Fruit fly (Drosophila melanogaster) whole organism, embryonic: ENCODE results near the gene Takl1.

Experiments
- Abd-B ChIP-seq: fragments of 200-800 bp; sonication (Bioruptor generic); optimal IDR thresholded peaks from 2 replicates; lab custom pipeline; 2018; ENCODE audit warnings: missing biosample characterization, mild to moderate bottlenecking, missing genetic modification characterization, moderate library complexity
- Bteb2 ChIP-seq: fragments of 200-800 bp; sonication (Bioruptor generic); optimal IDR thresholded peaks from 2 replicates; lab custom pipeline; 2016; ENCODE audit warnings: missing biosample characterization, missing genetic modification characterization
- CG10431 ChIP-seq: fragments of 200-800 bp; sonication (Bioruptor generic); optimal IDR thresholded peaks from 3 replicates; lab custom pipeline; 2018; ENCODE audit warnings: missing biosample characterization, mild to moderate bottlenecking, missing genetic modification characterization
- CG11456 ChIP-seq: fragments of 200-800 bp; sonication (Bioruptor generic); IDR thresholded peaks from 3 replicates; pipeline ENCODE4 v1.3.6; 2022; ENCODE audit warnings: missing biosample characterization, missing genetic modification characterization
- CG13424 ChIP-seq: fragments of 200-800 bp; sonication (Bioruptor generic); optimal IDR thresholded peaks from 2 replicates; lab custom pipeline; 2019; ENCODE audit warnings: missing biosample characterization, mild to moderate bottlenecking, missing genetic modification characterization, moderate library complexity
- CG13624 ChIP-seq: fragments of 200-800 bp; sonication (Bioruptor generic); optimal IDR thresholded peaks from 2 replicates; lab custom pipeline; 2016; ENCODE audit warnings: missing biosample characterization, missing genetic modification characterization
- CG14860 ChIP-seq: fragments of 200-800 bp; sonication (Bioruptor generic); IDR thresholded peaks from 3 replicates; pipeline ENCODE4 v1.3.6; 2022; ENCODE audit warnings: missing biosample characterization, missing genetic modification characterization; ENCODE audit not compliant: partially characterized antibody
- CG16813 ChIP-seq: fragments of 200-800 bp; sonication (Bioruptor generic); IDR thresholded peaks from 3 replicates; pipeline ENCODE4 v1.3.6; 2022; ENCODE audit warnings: missing biosample characterization, missing genetic modification characterization; ENCODE audit not compliant: partially characterized antibody
- CG17912 ChIP-seq: fragments of 200-800 bp; sonication (Bioruptor generic); optimal IDR thresholded peaks from 2 replicates; lab custom pipeline; 2018; ENCODE audit warnings: missing biosample characterization, mild to moderate bottlenecking, missing genetic modification characterization
- CG2678 ChIP-seq: fragments of 200-800 bp; sonication (Bioruptor generic); optimal IDR thresholded peaks from 3 replicates; lab custom pipeline; 2019; ENCODE audit warnings: missing biosample characterization, mild to moderate bottlenecking, missing genetic modification characterization, moderate library complexity
- CG3281 ChIP-seq: fragments of 200-800 bp; sonication (Bioruptor generic); optimal IDR thresholded peaks from 3 replicates; lab custom pipeline; 2017; ENCODE audit warnings: missing biosample characterization, mild to moderate bottlenecking, missing genetic modification characterization
- CG33213 ChIP-seq: fragments of 200-800 bp; sonication (Bioruptor generic); optimal IDR thresholded peaks from 3 replicates; lab custom pipeline; 2016; ENCODE audit warnings: missing biosample characterization, missing genetic modification characterization
- CG34224 ChIP-seq: fragments of 200-800 bp; sonication (Bioruptor generic); IDR thresholded peaks from 3 replicates; pipeline ENCODE4 v1.3.6; 2022; ENCODE audit warnings: missing biosample characterization, missing genetic modification characterization; ENCODE audit not compliant: partially characterized antibody
- CG34422 ChIP-seq: fragments of 200-800 bp; sonication (Bioruptor generic); IDR thresholded peaks from 3 replicates; pipeline ENCODE4 v1.3.6; 2022; ENCODE audit warnings: missing biosample characterization, missing genetic modification characterization
- CG4617 ChIP-seq: fragments of 200-800 bp; sonication (Bioruptor generic); optimal IDR thresholded peaks from 3 replicates; lab custom pipeline; 2016; ENCODE audit warnings: missing biosample characterization, missing genetic modification characterization, borderline replicate concordance
- CG6689 ChIP-seq: fragments of 200-800 bp; sonication (Bioruptor generic); IDR thresholded peaks from 2 replicates; pipeline ENCODE4 v1.3.6; 2022; ENCODE audit warnings: missing biosample characterization, missing genetic modification characterization
- CG6765 ChIP-seq: fragments of 200-800 bp; sonication (Bioruptor generic); optimal IDR thresholded peaks from 3 replicates; lab custom pipeline; 2017; ENCODE audit warnings: missing biosample characterization, mild to moderate bottlenecking, missing genetic modification characterization
- CG9609 ChIP-seq: fragments of 200-800 bp; sonication (Bioruptor generic); optimal IDR thresholded peaks from 3 replicates; lab custom pipeline; 2016; ENCODE audit warnings: missing biosample characterization, missing genetic modification characterization
- CrebB ChIP-seq: fragments of 200-800 bp; sonication (Bioruptor generic); optimal IDR thresholded peaks from 3 replicates; lab custom pipeline; 2018; ENCODE audit warnings: missing biosample characterization, mild to moderate bottlenecking, missing genetic modification characterization
- D19B ChIP-seq: fragments of 200-800 bp; sonication (Bioruptor generic); optimal IDR thresholded peaks from 2 replicates; lab custom pipeline; 2017; ENCODE audit warnings: missing biosample characterization, mild to moderate bottlenecking, missing genetic modification characterization
- Ets97D ChIP-seq: fragments of 200-800 bp; sonication (Bioruptor generic); optimal IDR thresholded peaks from 3 replicates; lab custom pipeline; 2016; ENCODE audit warnings: missing biosample characterization, missing genetic modification characterization
- Fer2 ChIP-seq: fragments of 200-800 bp; sonication (Bioruptor generic); optimal IDR thresholded peaks from 2 replicates; lab custom pipeline; 2018; ENCODE audit warnings: missing biosample characterization, mild to moderate bottlenecking, missing genetic modification characterization, moderate library complexity
- HLHmδ ChIP-seq: fragments of 200-800 bp; sonication (Bioruptor generic); optimal IDR thresholded peaks from 2 replicates; lab custom pipeline; 2018; ENCODE audit warnings: missing biosample characterization, mild to moderate bottlenecking, missing genetic modification characterization, moderate library complexity
- Hmr ChIP-seq: fragments of 200-800 bp; sonication (Bioruptor generic); optimal IDR thresholded peaks from 3 replicates; lab custom pipeline; 2017; ENCODE audit warnings: mild to moderate bottlenecking, missing biosample characterization, missing genetic modification reagents, missing genetic modification characterization
- Hr51 ChIP-seq, 2 experiments: fragments of 200-800 bp; sonication (Bioruptor generic); optimal IDR thresholded peaks; 2 replicates in 1 of 2; 3 replicates in 1 of 2; lab custom pipeline; 2016 to 2018; ENCODE audit warnings: missing biosample characterization in 2 of 2, missing genetic modification characterization in 2 of 2, mild to moderate bottlenecking in 1 of 2, moderate library complexity in 1 of 2
- Lim3 ChIP-seq: fragments of 200-800 bp; sonication (Bioruptor generic); IDR thresholded peaks from 2 replicates; pipeline ENCODE4 v1.3.6; 2022; ENCODE audit warnings: missing biosample characterization, missing genetic modification characterization
- Meics ChIP-seq: fragments of 200-800 bp; sonication (Bioruptor generic); optimal IDR thresholded peaks from 2 replicates; lab custom pipeline; 2017; ENCODE audit warnings: missing biosample characterization, mild to moderate bottlenecking, missing genetic modification characterization
- Myb ChIP-seq: fragments of 200-800 bp; sonication (Bioruptor generic); optimal IDR thresholded peaks from 2 replicates; lab custom pipeline; 2016; ENCODE audit warnings: missing biosample characterization, missing genetic modification characterization
- Neu2 ChIP-seq: fragments of 200-800 bp; sonication (Bioruptor generic); optimal IDR thresholded peaks from 3 replicates; lab custom pipeline; 2016; ENCODE audit warnings: missing biosample characterization, missing genetic modification characterization, borderline replicate concordance
- Nf-YB ChIP-seq: fragments of 200-800 bp; sonication (Bioruptor generic); optimal IDR thresholded peaks from 3 replicates; lab custom pipeline; 2019; ENCODE audit warnings: missing biosample characterization, mild to moderate bottlenecking, missing genetic modification characterization, moderate library complexity
- Opbp ChIP-seq: fragments of 200-800 bp; sonication (Bioruptor generic); IDR thresholded peaks from 3 replicates; pipeline ENCODE4 v1.3.6; 2022; ENCODE audit warnings: missing biosample characterization, missing genetic modification characterization; ENCODE audit not compliant: partially characterized antibody
- Side ChIP-seq: fragments of 200-800 bp; sonication (Bioruptor generic); optimal IDR thresholded peaks from 2 replicates; lab custom pipeline; 2016; ENCODE audit warnings: missing biosample characterization, missing genetic modification characterization
- aop ChIP-seq: fragments of 200-800 bp; sonication (Bioruptor generic); IDR thresholded peaks from 2 replicates; pipeline ENCODE4 v1.3.6; 2022; ENCODE audit warnings: missing biosample characterization, missing genetic modification characterization
- crc ChIP-seq: fragments of 200-800 bp; sonication (Bioruptor generic); optimal IDR thresholded peaks from 2 replicates; lab custom pipeline; 2016; ENCODE audit warnings: missing biosample characterization, missing genetic modification characterization
- dm ChIP-seq: fragments of 200-800 bp; sonication (Bioruptor generic); optimal IDR thresholded peaks from 3 replicates; lab custom pipeline; 2016; ENCODE audit warnings: missing biosample characterization, missing genetic modification characterization
- fd3F ChIP-seq: fragments of 200-800 bp; sonication (Bioruptor generic); optimal IDR thresholded peaks from 2 replicates; lab custom pipeline; 2018; ENCODE audit warnings: missing biosample characterization, mild to moderate bottlenecking, missing genetic modification characterization, moderate library complexity
- gsb-n ChIP-seq: fragments of 200-800 bp; sonication (Bioruptor generic); optimal IDR thresholded peaks from 3 replicates; lab custom pipeline; 2018; ENCODE audit warnings: missing biosample characterization, mild to moderate bottlenecking, missing genetic modification characterization
- ken ChIP-seq: fragments of 200-800 bp; sonication (Bioruptor generic); IDR thresholded peaks from 3 replicates; pipeline ENCODE4 v1.3.6; 2022; ENCODE audit warnings: missing biosample characterization, missing genetic modification characterization
- kni ChIP-seq: fragments of 200-800 bp; sonication (Bioruptor generic); optimal IDR thresholded peaks from 3 replicates; lab custom pipeline; 2017; ENCODE audit warnings: mild to moderate bottlenecking, missing biosample characterization, missing genetic modification reagents, missing genetic modification characterization
- nau ChIP-seq: fragments of 200-800 bp; sonication (Bioruptor generic); optimal IDR thresholded peaks from 3 replicates; lab custom pipeline; 2017; ENCODE audit warnings: missing biosample characterization, mild to moderate bottlenecking, missing genetic modification characterization, missing genetic modification reagents
- nerfin-2 ChIP-seq: fragments of 200-800 bp; sonication (Bioruptor generic); IDR thresholded peaks from 2 replicates; pipeline ENCODE4 v1.3.6; 2022; ENCODE audit warnings: missing biosample characterization, missing genetic modification characterization; ENCODE audit not compliant: partially characterized antibody
- salm ChIP-seq: fragments of 200-800 bp; sonication (Bioruptor generic); optimal IDR thresholded peaks from 2 replicates; lab custom pipeline; 2018; ENCODE audit warnings: missing biosample characterization, mild to moderate bottlenecking, missing genetic modification characterization
- slou ChIP-seq: fragments of 200-800 bp; sonication (Bioruptor generic); optimal IDR thresholded peaks from 3 replicates; lab custom pipeline; 2016; ENCODE audit warnings: missing biosample characterization, missing genetic modification characterization
- sr ChIP-seq: fragments of 200-800 bp; sonication (Bioruptor generic); IDR thresholded peaks from 3 replicates; pipeline ENCODE4 v1.3.6; 2022; ENCODE audit warnings: missing biosample characterization, missing genetic modification characterization
- ssp ChIP-seq: fragments of 200-800 bp; sonication (Bioruptor generic); IDR thresholded peaks from 2 replicates; pipeline ENCODE4 v1.3.6; 2022; ENCODE audit warnings: missing biosample characterization, missing genetic modification characterization
- tll ChIP-seq, 2 experiments: fragments of 200-800 bp in 1 of 2; fragments of >200 bp in 1 of 2; sonication (Bioruptor generic) in 1 of 2; optimal IDR thresholded peaks; 2 replicates each; lab custom pipeline; 2017 to 2019; ENCODE audit warnings: missing biosample characterization in 2 of 2, missing genetic modification characterization in 2 of 2, mild to moderate bottlenecking in 1 of 2, moderate library complexity in 1 of 2
- tx ChIP-seq: fragments of 200-800 bp; sonication (Bioruptor generic); optimal IDR thresholded peaks from 2 replicates; lab custom pipeline; 2016; ENCODE audit warnings: missing biosample characterization, missing genetic modification characterization
- usp ChIP-seq: fragments of >200 bp; optimal IDR thresholded peaks from 2 replicates; lab custom pipeline; 2017; ENCODE audit warnings: missing biosample characterization, missing genetic modification characterization

Takl1 gene

dm6 chr3R:20821815-20822375 lies 49.5 kb upstream of the Takl1 start, which contains the start of the genes CG17271 and RpS20 (continued):
- TF ChIP-seq CG10431 (GFP tag; lab: Kevin White, UChicago) (peak; percentile 80), gsb-n (peak; percentile 85), Bteb2 (GFP tag; lab: Kevin White, UChicago) (peak; percentile 92), Abd-B (GFP tag; lab: Kevin White, UChicago) (peak; percentile 89), CG2678 (peak; percentile 89), CG34224 (GFP tag; lab: Robert Waterston, UW) (no peak), CG17912 (GFP tag; lab: Kevin White, UChicago) (peak; percentile 55), Lim3 (GFP tag; lab: Robert Waterston, UW) (0 out of 2 replicates have a peak, but pooled peaks have one; percentile 59), slou (GFP tag; lab: Kevin White, UChicago) (peak; percentile 80), nau (GFP tag; lab: Kevin White, UChicago) (peak; percentile 82), CG9609 (peak; percentile 94), Nf-YB (GFP tag; lab: Kevin White, UChicago) (peak; percentile 68), salm (tag; lab: Kevin White, UChicago) (peak; percentile 62), CG6689 (GFP tag; lab: Robert Waterston, UW) (peak; percentile 93), CG13624 (GFP tag; lab: Kevin White, UChicago) (peak; percentile 97), Side (GFP tag; lab: Kevin White, UChicago) (peak; percentile 97), CG6765 (peak; percentile 84), CG11456 (GFP tag; lab: Robert Waterston, UW) (peak; percentile 91), kni (GFP tag; lab: Kevin White, UChicago) (peak; percentile 63), CG16813 (GFP tag; lab: Robert Waterston, UW) (no peak), dm (GFP tag; lab: Kevin White, UChicago) (peak; percentile 93), usp (no peak), ssp (peak; percentile 92), Meics (GFP tag; lab: Kevin White, UChicago) (peak; percentile 88), fd3F (peak; percentile 72), Hr51 (GFP tag; optimal IDR thresholded peaks at IDR 0.05; lab: Kevin White, UChicago) (peak; percentile 85 to 92), D19B (GFP tag; lab: Kevin White, UChicago) (peak; percentile 75), CrebB (tag; lab: Kevin White, UChicago) (peak; percentile 68), crc (GFP tag; lab: Kevin White, UChicago) (peak; percentile 94), CG13424 (tag; lab: Kevin White, UChicago) (peak; percentile 94), Fer2 (tag; lab: Kevin White, UChicago) (peak; percentile 85), Neu2 (GFP tag; lab: Kevin White, UChicago) (peak; percentile 77), CG14860 (GFP tag; lab: Robert Waterston, UW) (no peak), ken (GFP tag; lab: Robert Waterston, UW) (peak; percentile 89), Hmr (GFP tag; lab: Kevin White, UChicago) (peak; percentile 93), CG34422 (GFP tag; lab: Robert Waterston, UW) (peak; percentile 89), Myb (peak; percentile 83), tx (GFP tag; lab: Kevin White, UChicago) (peak; percentile 95), CG33213 (GFP tag; lab: Kevin White, UChicago) (peak; percentile 96), aop (GFP tag; lab: Robert Waterston, UW) (peak; percentile 76; the same call in 1 of the 2 replicates), CG4617 (GFP tag; lab: Kevin White, UChicago) (peak; percentile 85), Ets97D (GFP tag; lab: Kevin White, UChicago) (peak; percentile 96), HLHmδ (GFP tag; lab: Kevin White, UChicago) (peak; percentile 7), tll (GFP tag; optimal IDR thresholded peaks at IDR 0.05; lab: Kevin White, UChicago) (peak; percentile 14 to 67), sr (GFP tag; lab: Robert Waterston, UW) (0 out of 3 replicates have a peak, but pooled peaks have one; percentile 5), nerfin-2 (GFP tag; lab: Robert Waterston, UW) (no peak), Opbp (peak; percentile 26; the same call in 1 of the 3 replicates), CG3281 (GFP tag; lab: Kevin White, UChicago) (peak; percentile 89)
